Worm (Caenorhabditis elegans) whole organism, L2 larva: ENCODE results near the gene ZK1307.4.

Experiments
- R02D3.7 ChIP-seq: fragments of 150-350 bp; optimal IDR thresholded peaks from 2 replicates; lab custom pipeline; 2014; ENCODE audit warnings: missing biosample characterization, missing genetic modification characterization
- ceh-82 ChIP-seq: fragments of 150-350 bp; optimal IDR thresholded peaks from 2 replicates; lab custom pipeline; 2014; ENCODE audit warnings: missing biosample characterization, missing genetic modification characterization
- lsy-2 ChIP-seq, 2 experiments: fragments of 150-350 bp in 1 of 2; sonication (generic microtip) in 1 of 2; optimal IDR thresholded peaks; 2 replicates each; lab custom pipeline; 2014 to 2017; ENCODE audit warnings: missing biosample characterization in 2 of 2, missing genetic modification characterization in 2 of 2
- nhr-10 ChIP-seq: sonication (generic microtip); optimal IDR thresholded peaks from 2 replicates; lab custom pipeline; 2017; ENCODE audit warnings: missing biosample characterization, missing genetic modification characterization
- nhr-23 ChIP-seq: fragments of 150-350 bp; optimal IDR thresholded peaks from 2 replicates; lab custom pipeline; 2014; ENCODE audit warnings: missing biosample characterization, missing genetic modification reagents, missing genetic modification characterization
- peb-1 ChIP-seq: fragments of 150-350 bp; optimal IDR thresholded peaks from 2 replicates; lab custom pipeline; 2014; ENCODE audit warnings: missing biosample characterization, missing genetic modification characterization
- sem-4 ChIP-seq: fragments of 150-350 bp; optimal IDR thresholded peaks from 2 replicates; lab custom pipeline; 2014; ENCODE audit warnings: missing biosample characterization, missing genetic modification reagents, missing genetic modification characterization
- unc-62 ChIP-seq: fragments of 150-350 bp; optimal IDR thresholded peaks from 2 replicates; lab custom pipeline; 2014; ENCODE audit warnings: missing biosample characterization, missing genetic modification reagents, missing genetic modification characterization

DNA sequence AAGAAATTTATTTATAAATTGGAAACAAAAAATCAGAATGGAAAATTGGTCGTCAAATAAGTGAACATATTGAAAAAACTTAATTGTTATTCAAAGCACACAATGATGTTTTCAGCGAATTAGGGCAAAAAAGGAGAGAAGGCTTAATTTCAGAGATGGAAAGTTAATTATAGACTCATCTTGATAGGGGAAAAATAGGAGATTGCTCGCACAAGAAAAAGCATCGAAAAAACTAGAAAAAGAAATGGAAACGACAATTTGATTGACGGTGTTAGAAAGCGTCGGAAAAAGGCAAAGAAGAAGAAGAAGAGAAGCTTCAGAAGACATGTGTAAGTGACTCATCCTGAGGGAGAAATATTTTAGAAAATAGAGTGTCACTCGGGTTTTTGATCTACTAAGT is 44.3 kb upstream of the ZK1307.4 start:
- TF ChIP-seq ceh-82 (tag; lab: Kevin White, UChicago), result no peak
- peak in 1 of 2 experiments; percentile 30 for TF ChIP-seq lsy-2 (tag; optimal IDR thresholded peaks at IDR 0.05; lab: Kevin White, UChicago)
- TF ChIP-seq nhr-23 (tag; lab: Kevin White, UChicago), result no peak
- TF ChIP-seq sem-4 (tag; lab: Kevin White, UChicago), result no peak
- no peak for TF ChIP-seq R02D3.7
- TF ChIP-seq unc-62, result no peak
- TF ChIP-seq peb-1 (tag; lab: Kevin White, UChicago), result no peak
- no peak for TF ChIP-seq nhr-10
